Fruit fly (Drosophila melanogaster): Measurements from ENCODE around the gene CG31373.

The CG31373 gene

dm6 chr3R:10681682-10681962 lies 27.5 kb downstream of the CG31373 start (continued):
- TF ChIP-seq Fer2 (tag; optimal IDR thresholded peaks at IDR 0.05) (no peak), mam (GFP tag; optimal IDR thresholded peaks at IDR 0.05) (no peak), CG3847 (GFP tag; IDR thresholded peaks at IDR 0.05) (peak; percentile 39), CG1647 (GFP tag; optimal IDR thresholded peaks at IDR 0.05) (no peak), Lhr (GFP tag; optimal IDR thresholded peaks at IDR 0.05) (no peak), otp (GFP tag; IDR thresholded peaks at IDR 0.05) (peak; percentile 59; the same call in 1 of the 3 replicates), grn (GFP tag; optimal IDR thresholded peaks at IDR 0.05) (no peak), Bteb2 (GFP tag; optimal IDR thresholded peaks at IDR 0.05) (no peak), sd (tag; optimal IDR thresholded peaks at IDR 0.05) (no peak), CG9437 (GFP tag; optimal IDR thresholded peaks at IDR 0.05) (no peak), CG12299 (tag; optimal IDR thresholded peaks at IDR 0.05) (no peak), CG4854 (GFP tag; optimal IDR thresholded peaks at IDR 0.05) (no peak), CG11398 (GFP tag; optimal IDR thresholded peaks at IDR 0.05) (no peak), cwo (GFP tag; optimal IDR thresholded peaks at IDR 0.05) (no peak), CG17359 (tag; optimal IDR thresholded peaks at IDR 0.05) (peak; percentile 37), Dll (GFP tag; IDR thresholded peaks at IDR 0.05; ENCODE audit: partially characterized antibody) (no peak), CkIIα-i1 (GFP tag; IDR thresholded peaks at IDR 0.05) (no peak), CG7928 (GFP tag; optimal IDR thresholded peaks at IDR 0.05) (no peak), CG16813 (GFP tag; IDR thresholded peaks at IDR 0.05; ENCODE audit: partially characterized antibody) (no peak), esg (GFP tag; conservative IDR thresholded peaks at IDR 0.05) (peak; percentile 60), CG2678 (tag; optimal IDR thresholded peaks at IDR 0.05) (no peak), CG7987 (GFP tag; optimal IDR thresholded peaks at IDR 0.05) (peak; percentile 12), CG17385 (GFP tag; optimal IDR thresholded peaks at IDR 0.05) (no peak), dati (GFP tag; IDR thresholded peaks at IDR 0.05) (0 out of 2 replicates have a peak, but pooled peaks have one; percentile 28), ken (GFP tag; IDR thresholded peaks at IDR 0.05) (peak; percentile 51; the same call in 1 of the 3 replicates), CG13894 (tag; optimal IDR thresholded peaks at IDR 0.05) (no peak), btn (GFP tag; optimal IDR thresholded peaks at IDR 0.05) (no peak), jumu (GFP tag; optimal IDR thresholded peaks at IDR 0.05) (no peak), Scr (GFP tag; IDR thresholded peaks at IDR 0.05; ENCODE audit: partially characterized antibody) (no peak), Lim3 (GFP tag; IDR thresholded peaks at IDR 0.05) (no peak), nau (GFP tag; optimal IDR thresholded peaks at IDR 0.05) (no peak), D19B (GFP tag; optimal IDR thresholded peaks at IDR 0.05) (no peak), lab (GFP tag; optimal IDR thresholded peaks at IDR 0.05) (peak; percentile 41), CG12236 (GFP tag; optimal IDR thresholded peaks at IDR 0.05) (no peak), gcm2 (GFP tag; optimal IDR thresholded peaks at IDR 0.05) (no peak), pita (GFP tag; optimal IDR thresholded peaks at IDR 0.05) (no peak), Doc3 (GFP tag; IDR thresholded peaks at IDR 0.05; ENCODE audit: partially characterized antibody) (no peak), CG12104 (GFP tag; optimal IDR thresholded peaks at IDR 0.05) (peak; percentile 46), Adf1 (GFP tag; IDR thresholded peaks at IDR 0.05) (no peak), CG7786 (GFP tag; optimal IDR thresholded peaks at IDR 0.05) (no peak), zfh2 (GFP tag; optimal IDR thresholded peaks at IDR 0.05) (no peak), sna (GFP tag; IDR thresholded peaks at IDR 0.05; ENCODE audit: partially characterized antibody) (no peak), NK7.1 (GFP tag; optimal IDR thresholded peaks at IDR 0.05) (no peak), exex (tag; optimal IDR thresholded peaks at IDR 0.05) (no peak), nom (GFP tag; optimal IDR thresholded peaks at IDR 0.05) (no peak), C15 (GFP tag; IDR thresholded peaks at IDR 0.05) (no peak), CG10267 (tag; optimal IDR thresholded peaks at IDR 0.05) (no peak), pan (optimal IDR thresholded peaks at IDR 0.05) (no peak), pan (GFP tag; optimal IDR thresholded peaks at IDR 0.05 in 1 of 2, IDR thresholded peaks at IDR 0.05 in 1 of 2) (peak in 1 of 2 experiments; percentile 83), CG2889 (GFP tag; IDR thresholded peaks at IDR 0.05) (peak; percentile 38; the same call in 1 of the 3 replicates), Mes4 (GFP tag; optimal IDR thresholded peaks at IDR 0.05) (no peak), CG15011 (GFP tag; optimal IDR thresholded peaks at IDR 0.05) (no peak)

Measured in whole organism, embryonic.